4 worm cellular contexts compared by ENCODE assay signal in genomic region chrIII:5233140-5233539, ce11.
TF ChIP-seq lines count a peak whose summit lies in the region.

No protein-coding gene starts in this region.

TF ChIP-seq in whole organism, L1 larva, 84 proteins besides CTCF, POLR2A, EP300 and RAD21:
- TF ChIP-seq dpl-1 (GFP tag; optimal IDR thresholded peaks at IDR 0.05; lab: Kevin White, UChicago) (peak in 1 of 3 experiments; percentile 20), rnt-1 (tag; optimal IDR thresholded peaks at IDR 0.05; lab: Kevin White, UChicago) (peak; percentile 15), ceh-90 (tag; optimal IDR thresholded peaks at IDR 0.05; lab: Kevin White, UChicago) (no peak), fkh-8 (tag; optimal IDR thresholded peaks at IDR 0.05; lab: Kevin White, UChicago) (no peak)

TF ChIP-seq in whole organism, L3 larva, 47 proteins besides CTCF, POLR2A, EP300 and RAD21:
- TF ChIP-seq lsy-12 (tag; optimal IDR thresholded peaks at IDR 0.05; lab: Kevin White, UChicago) (no peak), pha-4 (tag; optimal IDR thresholded peaks at IDR 0.05; lab: Kevin White, UChicago) (peak; percentile 68)

TF ChIP-seq in whole organism, L4 larva, 104 proteins besides CTCF, POLR2A, EP300 and RAD21:
- no peak for TF ChIP-seq ZK546.5 (tag; optimal IDR thresholded peaks at IDR 0.05; lab: Kevin White, UChicago)
- no peak for TF ChIP-seq T26A8.4 (GFP tag; IDR thresholded peaks at IDR 0.05; lab: Robert Waterston, UW)
- TF ChIP-seq mes-2 (tag; optimal IDR thresholded peaks at IDR 0.05; lab: Kevin White, UChicago; ENCODE audit: poor library complexity, severe bottlenecking) = peak; percentile 58
- TF ChIP-seq rbr-2 (tag; optimal IDR thresholded peaks at IDR 0.05; lab: Kevin White, UChicago) = no peak
- TF ChIP-seq T20F7.1 (GFP tag; optimal IDR thresholded peaks at IDR 0.05; lab: Kevin White, UChicago) = no peak

TF ChIP-seq in whole organism, mixed stage, embryonic, 35 proteins besides CTCF, POLR2A, EP300 and RAD21:
- TF ChIP-seq unc-120 (tag; optimal IDR thresholded peaks at IDR 0.05; lab: Kevin White, UChicago; ENCODE audit: poor library complexity, severe bottlenecking) (no peak), nhr-28 (tag; optimal IDR thresholded peaks at IDR 0.05; lab: Kevin White, UChicago) (no peak), pha-4 (tag; optimal IDR thresholded peaks at IDR 0.05; lab: Kevin White, UChicago) (peak; percentile 35)
